Worm (Caenorhabditis elegans) whole organism, L4/young adult: ENCODE measurements around the gene C30G12.2.

ENCODE experiments used
- W03F9.2 ChIP-seq: fragments of 150-350 bp; optimal IDR thresholded peaks from 2 replicates; lab custom pipeline; 2014; ENCODE audit warnings: missing biosample characterization, missing genetic modification characterization
- him-1 ChIP-seq: sonication (generic microtip); optimal IDR thresholded peaks from 2 replicates; lab custom pipeline; 2016; ENCODE audit warnings: missing genotype, missing genetic modification reagents, missing genetic modification characterization, missing compliant biosample characterization

- TF ChIP-seq W03F9.2 (tag; lab: Kevin White, UChicago) (no peak), him-1 (tag; lab: Kevin White, UChicago) (no peak)
These were observed 8.0 kb downstream of the C30G12.2 start, which contains the start of gene puf-8 for ce11 chrII:7298197-7298682.
